Fruit fly (Drosophila melanogaster): ENCODE measurements around the gene CG1894.

DNA sequence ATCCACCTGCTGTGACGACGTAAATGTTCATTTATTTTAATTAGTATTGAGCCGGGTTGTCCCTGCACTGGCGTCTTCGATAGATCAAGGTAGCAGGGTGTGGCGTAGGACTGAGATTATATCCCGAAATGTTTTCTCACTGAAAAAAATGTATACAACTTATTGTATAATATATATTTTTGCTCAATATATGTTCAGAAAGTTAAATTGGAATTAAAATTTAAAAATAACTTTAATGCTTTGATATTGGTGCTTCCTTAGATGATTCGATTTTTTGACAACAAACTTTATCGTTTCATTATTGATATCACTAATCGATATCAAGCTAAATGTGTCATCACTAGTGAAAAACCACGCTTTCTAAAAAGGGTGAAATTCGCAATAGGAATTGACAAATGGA is at the start of gene CG1894:
- TF ChIP-seq CG1832 (GFP tag; optimal IDR thresholded peaks at IDR 0.05) = no peak
- TF ChIP-seq fru (optimal IDR thresholded peaks at IDR 0.05) = no peak
- no peak for TF ChIP-seq CG3847 (GFP tag; IDR thresholded peaks at IDR 0.05)
- no peak for TF ChIP-seq mld (GFP tag; IDR thresholded peaks at IDR 0.05; ENCODE audit: partially characterized antibody)
- TF ChIP-seq Fer2 (tag; optimal IDR thresholded peaks at IDR 0.05) = no peak
- TF ChIP-seq usp (GFP tag; optimal IDR thresholded peaks at IDR 0.05) = no peak
- TF ChIP-seq crol (GFP tag; IDR thresholded peaks at IDR 0.05) = no peak
- TF ChIP-seq bab2 (GFP tag; optimal IDR thresholded peaks at IDR 0.05) = no peak
- no peak for TF ChIP-seq klu (GFP tag; IDR thresholded peaks at IDR 0.05)
- no peak for TF ChIP-seq CG12236 (GFP tag; optimal IDR thresholded peaks at IDR 0.05)
- no peak for TF ChIP-seq CG18476 (GFP tag; optimal IDR thresholded peaks at IDR 0.05)

Data from whole organism, embryonic.